Worm (Caenorhabditis elegans): ENCODE data around the gene gnrr-3.

The gnrr-3 gene

ce11 chrX:10053742-10054409 is 4.6 kb downstream of the gnrr-3 start, which contains the start of gene cbs-1 (continued):
- no peak for TF ChIP-seq Y48G9A.11 (GFP tag; IDR thresholded peaks at IDR 0.05)
- TF ChIP-seq nhr-48 (tag; optimal IDR thresholded peaks at IDR 0.05) = peak; percentile 12
- no peak for TF ChIP-seq mep-1 (tag; optimal IDR thresholded peaks at IDR 0.05)
- no peak for TF ChIP-seq ztf-11 (tag; optimal IDR thresholded peaks at IDR 0.05)
- no peak for TF ChIP-seq pha-4 (GFP tag; IDR thresholded peaks at IDR 0.05)
- no peak for TF ChIP-seq pha-4 (tag; optimal IDR thresholded peaks at IDR 0.05)
- TF ChIP-seq mxl-3 (GFP tag; optimal IDR thresholded peaks at IDR 0.05) = no peak
- no peak for TF ChIP-seq duxl-1 (tag; optimal IDR thresholded peaks at IDR 0.05; ENCODE audit: poor library complexity)
- peak; percentile 76 for TF ChIP-seq dve-1 (tag; optimal IDR thresholded peaks at IDR 0.05; ENCODE audit: insufficient read depth)
- TF ChIP-seq hlh-11 (tag; optimal IDR thresholded peaks at IDR 0.05) = peak; percentile 29
- TF ChIP-seq spr-1 (tag; optimal IDR thresholded peaks at IDR 0.05) = no peak
- TF ChIP-seq php-3 (GFP tag; IDR thresholded peaks at IDR 0.05) = peak; percentile 89

DNA sequence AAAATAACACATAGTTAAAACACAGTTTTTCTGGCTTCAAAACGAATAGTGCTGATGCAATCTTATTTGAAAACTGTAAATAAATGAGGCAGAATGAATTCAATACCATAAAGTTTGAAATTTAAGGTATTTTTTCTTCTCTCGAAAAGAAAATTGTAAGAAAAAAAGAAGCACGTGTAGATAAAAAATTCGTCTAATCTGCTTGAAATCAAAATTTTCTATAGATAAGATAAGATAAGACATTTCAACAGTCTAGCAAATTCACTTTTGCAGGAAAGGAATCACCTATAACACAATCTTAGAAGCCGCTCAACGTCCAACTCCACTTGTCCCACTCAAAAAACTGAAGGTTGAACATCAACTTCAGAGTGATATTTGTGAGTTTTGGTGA is 5.1 kb downstream of the gnrr-3 start:
- no peak for TF ChIP-seq skn-1 (tag; optimal IDR thresholded peaks at IDR 0.05)
- TF ChIP-seq nhr-28 (tag; optimal IDR thresholded peaks at IDR 0.05) = no peak
- peak; percentile 2 for TF ChIP-seq nhr-102 (tag; optimal IDR thresholded peaks at IDR 0.05)
- no peak for TF ChIP-seq lin-1 (GFP tag; IDR thresholded peaks at IDR 0.05)
- no peak for TF ChIP-seq F49E8.2 (tag; optimal IDR thresholded peaks at IDR 0.05; ENCODE audit: borderline replicate concordance)
- peak; percentile 13 for TF ChIP-seq aha-1 (tag)
- TF ChIP-seq dve-1 (tag; optimal IDR thresholded peaks at IDR 0.05; ENCODE audit: insufficient read depth) = peak; percentile 25
- TF ChIP-seq dmd-6 (GFP tag; IDR thresholded peaks at IDR 0.05) = peak; percentile 55
- no peak for TF ChIP-seq nhr-77 (tag; optimal IDR thresholded peaks at IDR 0.05)
- no peak for TF ChIP-seq zip-11 (GFP tag; IDR thresholded peaks at IDR 0.05)
- TF ChIP-seq attf-4 (tag; optimal IDR thresholded peaks at IDR 0.05) = no peak
- TF ChIP-seq lsy-2 (tag; optimal IDR thresholded peaks at IDR 0.05) = peak in 1 of 2 experiments; percentile 16
- TF ChIP-seq unc-39 (tag; optimal IDR thresholded peaks at IDR 0.05) = no peak
- TF ChIP-seq T20F7.1 (GFP tag; optimal IDR thresholded peaks at IDR 0.05) = peak; percentile 18
- peak; percentile 65 for TF ChIP-seq mxl-3 (GFP tag; optimal IDR thresholded peaks at IDR 0.05)

ce11 chrX:10058332-10058731 is 9.1 kb downstream of the gnrr-3 start, which contains the start of gene ZC373.2:
Gene ZC373.2 (minus strand): TSS chrX:10058432.
- TF ChIP-seq arid-1 (GFP tag; conservative IDR thresholded peaks at IDR 0.05) (no peak), unc-130 (GFP tag; optimal IDR thresholded peaks at IDR 0.05) (no peak), nhr-77 (tag; optimal IDR thresholded peaks at IDR 0.05) (no peak), daf-19 (GFP tag; conservative IDR thresholded peaks at IDR 0.05) (no peak), daf-16 (GFP tag; optimal IDR thresholded peaks at IDR 0.05) (no peak), daf-16 (tag; optimal IDR thresholded peaks at IDR 0.05) (no peak)

DNA sequence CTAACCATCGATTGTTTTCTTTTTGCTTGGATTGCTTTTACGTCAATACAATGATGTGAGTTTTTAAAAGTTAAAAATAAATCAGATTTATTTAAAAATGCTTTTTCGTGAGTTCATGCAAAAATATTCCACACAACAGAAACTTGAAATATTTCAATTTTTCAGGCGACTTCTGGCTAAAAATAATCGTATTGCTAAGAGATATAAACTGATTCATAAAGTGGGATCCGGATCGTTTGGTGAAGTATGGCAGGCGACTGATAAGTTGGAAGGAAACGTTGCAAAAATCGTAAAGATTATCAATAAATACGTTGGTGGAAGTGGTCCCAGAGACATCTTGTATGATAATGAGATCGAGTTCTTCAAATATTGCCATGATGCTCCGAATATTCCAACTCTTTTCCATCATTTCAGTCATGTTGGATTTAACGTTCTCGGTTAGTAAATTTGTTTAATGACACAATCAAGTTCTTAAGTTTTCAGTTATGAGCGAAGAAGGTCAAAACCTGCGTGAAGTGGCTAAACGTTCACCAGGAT is 11.3 kb downstream of the gnrr-3 start, which contains the start of gene ZC373.3:
TSS of gene ZC373.3 (plus strand) at position 51 of the 537 bp plus-strand sequence.
- TF ChIP-seq ces-1 (GFP tag; optimal IDR thresholded peaks at IDR 0.05) (no peak), aha-1 (tag) (peak; percentile 94), fos-1 (tag; optimal IDR thresholded peaks at IDR 0.05) (no peak), F37D6.2 (tag; optimal IDR thresholded peaks at IDR 0.05) (no peak)

DNA sequence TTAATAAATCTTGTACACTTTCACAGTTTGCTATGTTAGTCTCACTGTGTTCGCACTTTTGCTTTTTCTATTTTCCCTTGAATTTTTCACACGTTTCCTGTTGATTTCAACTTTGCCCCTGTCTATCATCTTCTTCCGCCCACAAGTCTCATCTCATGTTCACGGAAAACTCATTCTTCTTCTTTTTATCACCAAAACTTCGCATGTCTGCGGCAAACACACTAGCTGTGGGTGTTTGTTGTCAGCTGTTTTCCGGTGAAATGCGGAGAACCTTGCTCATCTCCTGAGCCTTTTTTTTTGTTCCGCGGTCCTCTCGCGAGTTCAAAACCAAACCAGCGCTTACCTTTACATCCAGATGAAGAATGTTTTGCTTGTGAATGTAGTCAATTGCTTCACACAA is 19.2 kb downstream of the gnrr-3 start:
- no peak for TF ChIP-seq nhr-77 (tag; optimal IDR thresholded peaks at IDR 0.05)
- peak; percentile 59 for TF ChIP-seq hlh-11 (tag; optimal IDR thresholded peaks at IDR 0.05)
- peak in 1 of 2 experiments; percentile 67 for TF ChIP-seq daf-16 (GFP tag; optimal IDR thresholded peaks at IDR 0.05)
- TF ChIP-seq daf-16 (tag; optimal IDR thresholded peaks at IDR 0.05) = no peak

Data from whole organism, L4 larva.